Worm (Caenorhabditis elegans) whole organism, dauer: Measurements from ENCODE around the gene agmo-1.

ENCODE experiments used
- unc-62 ChIP-seq: sonication (generic microtip); optimal IDR thresholded peaks from 2 replicates; lab custom pipeline; 2017; ENCODE audit warnings: missing biosample characterization, missing genetic modification reagents, missing genetic modification characterization

The agmo-1 gene

DNA sequence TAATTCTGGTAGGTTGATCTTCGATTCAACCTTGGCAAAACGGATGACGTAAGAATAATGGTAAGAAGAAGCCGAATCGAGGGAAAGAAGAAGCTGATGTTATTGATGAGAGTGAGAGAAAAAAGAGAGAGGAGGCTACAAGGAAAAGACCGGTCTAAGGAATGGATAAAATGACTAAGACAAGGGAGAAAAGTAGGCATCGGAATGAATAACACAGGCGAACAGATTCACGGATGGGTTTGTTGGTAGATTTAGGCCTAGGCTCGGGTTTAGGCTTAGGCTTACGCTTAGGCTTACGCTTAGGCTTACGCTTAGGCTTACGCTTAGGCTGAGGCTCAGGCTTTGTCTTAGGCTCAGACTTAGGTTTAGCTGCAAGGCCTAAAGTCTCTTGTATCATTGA is at the start of gene agmo-1:
Gene agmo-1, minus strand, starts transcription at position 101 of the 400 bp plus-strand sequence.
- TF ChIP-seq unc-62: no peak

ce11 chrIII:12847623-12848022 is 49.3 kb upstream of the agmo-1 start:
- no peak for TF ChIP-seq unc-62

ce11 chrIII:12842858-12843257 is 44.5 kb upstream of the agmo-1 start:
- no peak for TF ChIP-seq unc-62

DNA sequence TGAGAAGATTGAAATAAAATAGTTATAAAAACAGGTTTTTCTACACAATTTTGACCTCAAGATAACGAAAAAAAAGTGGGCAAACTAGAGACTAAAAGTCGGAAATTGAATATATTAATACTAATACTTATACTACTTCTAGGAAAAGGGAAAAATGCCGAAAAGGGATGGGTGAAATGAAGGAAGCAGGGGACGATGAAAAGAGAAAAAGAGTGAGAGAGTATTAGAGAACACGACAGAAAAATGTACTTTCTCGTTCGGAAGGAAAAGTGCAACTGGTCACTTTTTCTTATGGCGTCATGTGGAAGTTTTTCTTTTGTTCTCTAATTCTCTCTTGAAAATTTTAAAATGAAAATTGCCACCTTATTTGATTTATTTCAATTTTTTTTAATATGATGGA is 43.0 kb upstream of the agmo-1 start:
- TF ChIP-seq unc-62: no peak

- no peak for TF ChIP-seq unc-62
Observed at ce11 chrIII:12840204-12840603, 41.8 kb upstream of the agmo-1 start.

DNA sequence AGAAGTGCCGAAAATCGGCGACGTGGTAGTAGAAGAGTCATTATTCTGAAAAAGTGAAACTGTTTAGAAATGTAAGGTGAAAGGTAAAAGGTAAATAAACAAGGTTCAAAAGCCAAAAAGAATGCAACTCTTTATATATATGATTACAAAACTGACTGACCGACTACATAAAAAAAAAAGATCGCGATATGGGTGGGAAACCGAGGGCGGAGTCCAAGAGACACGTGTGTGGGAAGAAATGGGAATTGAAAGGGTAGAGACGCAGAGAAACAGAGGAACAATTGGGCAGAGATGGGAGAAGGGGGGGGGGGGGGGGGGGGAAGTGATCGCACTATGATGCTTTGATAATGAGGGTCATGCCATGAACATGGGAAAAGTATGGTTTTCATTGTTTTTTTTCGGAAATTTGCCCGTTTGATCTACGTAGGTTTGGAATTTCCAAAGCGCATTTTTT is 40.6 kb upstream of the agmo-1 start, which contains the start of gene Y37D8A.4:
Gene Y37D8A.4, minus strand, starts transcription at position 51 of the 454 bp plus-strand sequence.
- no peak for TF ChIP-seq unc-62

DNA sequence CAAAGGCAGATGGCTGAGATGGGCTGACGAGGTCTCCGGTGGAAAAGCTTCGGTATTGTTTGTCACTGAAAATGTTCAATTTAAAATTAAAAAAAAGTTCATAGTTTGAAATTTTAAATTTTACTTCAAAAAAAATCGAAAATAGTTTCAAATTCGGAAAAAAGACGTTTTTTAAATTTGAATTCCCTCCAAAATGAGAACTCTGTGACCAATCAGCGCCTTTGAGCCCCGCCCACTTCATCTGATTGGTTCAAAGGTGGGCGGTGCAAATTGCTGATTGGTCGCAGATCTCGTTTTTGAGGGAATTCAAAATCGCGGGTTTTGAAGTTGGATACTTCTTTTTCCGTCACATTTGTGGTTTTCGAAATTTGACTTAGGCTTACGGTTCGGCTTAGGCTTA is 39.9 kb upstream of the agmo-1 start:
- TF ChIP-seq unc-62: no peak

- TF ChIP-seq unc-62: no peak
Observed at ce11 chrIII:12836742-12837285, 38.4 kb upstream of the agmo-1 start.

DNA sequence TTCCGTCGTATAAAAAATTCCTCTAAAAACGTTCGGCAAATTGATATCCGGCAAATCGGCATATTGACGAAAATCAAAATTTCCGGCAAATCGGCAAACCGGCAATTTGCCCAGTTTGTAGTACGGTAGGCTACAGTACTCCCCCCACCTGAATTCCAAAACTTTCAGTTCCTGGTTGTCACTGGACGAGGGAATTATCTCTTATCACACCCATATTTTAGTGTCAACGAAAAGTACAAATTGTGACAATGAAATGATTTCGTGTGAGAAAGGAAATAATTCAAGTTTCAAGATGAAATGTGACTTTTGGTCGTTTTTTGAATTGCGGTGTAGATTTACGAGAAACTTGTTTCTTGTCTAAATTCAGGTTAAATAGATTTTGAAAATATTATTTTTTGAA is 34.7 kb upstream of the agmo-1 start:
- TF ChIP-seq unc-62: no peak

DNA sequence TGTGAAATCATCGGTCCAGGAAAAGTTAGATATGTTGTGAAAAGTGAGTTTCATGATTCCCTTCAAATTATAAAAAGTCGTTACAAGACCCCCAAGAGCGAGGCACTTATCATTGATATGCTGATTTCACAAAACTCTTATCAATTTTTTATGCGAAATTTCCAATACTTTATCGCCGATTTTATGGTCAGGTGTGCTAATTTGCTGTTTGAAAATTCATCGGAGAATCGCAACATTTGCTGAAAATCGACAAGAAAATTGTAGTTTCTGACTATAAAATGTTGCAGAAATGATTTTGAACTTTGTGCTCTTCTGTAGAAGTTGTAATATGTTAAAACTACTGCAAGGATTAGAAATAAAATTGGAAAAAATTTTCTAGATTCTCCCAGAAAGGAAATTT is 33.3 kb upstream of the agmo-1 start:
- TF ChIP-seq unc-62: no peak

DNA sequence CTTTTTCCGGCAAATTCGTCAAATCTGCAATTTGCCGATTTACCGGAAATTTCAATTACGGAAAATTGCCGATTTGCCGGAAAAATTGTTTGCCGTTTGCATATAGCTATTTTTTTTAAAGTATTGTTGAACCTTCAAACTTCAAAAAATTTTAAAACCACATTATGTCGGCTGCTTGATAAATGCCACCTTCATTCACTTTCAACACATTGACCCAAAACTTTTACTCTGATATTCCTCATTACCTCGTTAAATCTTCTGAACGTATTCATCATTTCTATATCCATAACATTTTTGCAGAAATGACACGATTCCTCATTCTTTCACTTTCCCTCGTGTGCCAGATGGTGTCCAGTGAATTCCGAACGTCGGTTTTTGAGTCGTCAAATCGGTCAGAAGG is 30.7 kb upstream of the agmo-1 start, which contains the start of gene Y37D8A.3:
Gene Y37D8A.3, plus strand, starts transcription at position 301 of the 400 bp plus-strand sequence.
- no peak for TF ChIP-seq unc-62

ce11 chrIII:12822608-12823261 is 24.4 kb upstream of the agmo-1 start:
- TF ChIP-seq unc-62: no peak

ce11 chrIII:12821331-12821730 is 23.0 kb upstream of the agmo-1 start:
- TF ChIP-seq unc-62: no peak

DNA sequence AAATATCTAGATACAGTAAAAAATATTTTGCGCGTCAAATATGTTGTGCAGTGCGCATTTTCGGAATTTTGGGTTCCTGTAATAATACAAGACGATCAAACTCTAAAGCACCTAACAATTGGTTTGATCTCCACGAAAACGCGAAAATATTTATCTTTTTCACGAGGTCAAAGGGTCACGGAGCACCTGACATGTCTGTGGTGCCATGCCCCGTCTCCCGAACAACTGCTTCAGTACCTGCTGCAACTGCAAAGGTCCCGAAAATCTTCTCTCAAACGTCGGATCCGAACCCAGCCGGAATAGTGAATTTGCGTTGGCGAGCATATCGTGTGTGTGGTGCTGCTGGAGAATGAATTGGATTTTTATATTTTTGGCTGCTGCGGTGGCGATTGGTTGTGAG is 21.5 kb upstream of the agmo-1 start, which contains the start of the genes Y37D8A.2 and Y37D8A.25:
Gene Y37D8A.2, plus strand, starts transcription at position 285 of the 400 bp plus-strand sequence.
Gene Y37D8A.25, minus strand, starts transcription at position 345 of the 400 bp plus-strand sequence.
- no peak for TF ChIP-seq unc-62

ce11 chrIII:12819148-12819547 is 20.8 kb upstream of the agmo-1 start:
- TF ChIP-seq unc-62: no peak

DNA sequence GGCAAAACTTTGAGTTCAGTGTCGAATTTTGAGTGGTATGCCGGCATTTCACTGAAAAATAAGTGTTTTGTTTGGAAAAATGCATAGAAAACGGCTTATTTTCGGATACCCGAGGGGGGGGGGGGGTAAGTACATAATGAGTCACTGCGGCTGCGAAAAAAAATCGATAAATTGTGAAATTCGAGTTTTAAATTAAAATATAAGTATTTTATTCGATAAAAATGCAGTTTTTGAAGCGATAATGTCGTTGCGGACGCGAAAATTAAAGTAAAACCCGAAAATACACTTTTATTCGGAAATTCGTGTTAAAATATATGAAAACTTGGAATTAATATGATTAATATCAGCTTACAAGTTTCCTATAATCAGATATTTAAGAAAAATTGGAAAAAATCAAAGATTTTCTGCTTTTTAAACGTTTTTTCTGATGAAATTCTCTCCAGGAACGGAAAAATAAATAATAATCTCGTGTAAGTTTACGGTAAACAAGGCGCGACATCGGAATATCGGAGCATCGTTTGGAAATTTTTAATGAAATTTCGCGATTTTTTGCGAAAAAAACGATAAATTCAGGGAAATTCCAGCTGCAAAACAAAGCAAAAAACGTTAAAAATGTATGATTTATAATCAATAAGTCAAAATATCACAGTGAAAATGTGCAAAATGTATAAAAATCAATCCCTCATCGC is 19.8 kb upstream of the agmo-1 start, which contains the start of gene arx-5:
Gene arx-5, minus strand, starts transcription at position 51 of the 689 bp plus-strand sequence.
- no peak for TF ChIP-seq unc-62

DNA sequence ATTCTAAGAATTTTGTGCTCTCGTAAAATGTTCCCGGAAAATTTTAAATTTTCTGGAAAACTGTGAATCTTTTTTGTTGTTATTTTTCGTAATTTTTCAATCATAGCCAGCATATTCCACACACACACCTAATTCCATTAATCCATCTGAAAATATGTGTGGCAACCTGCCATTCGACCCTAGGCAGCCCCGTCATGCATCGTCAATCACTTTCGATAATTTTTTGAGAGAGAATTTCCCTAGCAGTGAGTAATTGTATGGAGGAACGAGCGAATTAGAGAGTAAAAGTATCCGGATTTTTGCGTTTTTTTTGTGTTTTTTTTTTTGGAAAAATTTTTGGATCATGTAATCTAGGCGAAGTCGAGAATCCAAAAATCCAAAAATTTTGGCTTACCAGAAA is 14.8 kb upstream of the agmo-1 start, which contains the start of gene BE10.4:
Gene BE10.4, plus strand, starts transcription at position 301 of the 400 bp plus-strand sequence.
- TF ChIP-seq unc-62: no peak
